Fruit fly (Drosophila melanogaster): ENCODE measurements around the gene CG11892.

DNA sequence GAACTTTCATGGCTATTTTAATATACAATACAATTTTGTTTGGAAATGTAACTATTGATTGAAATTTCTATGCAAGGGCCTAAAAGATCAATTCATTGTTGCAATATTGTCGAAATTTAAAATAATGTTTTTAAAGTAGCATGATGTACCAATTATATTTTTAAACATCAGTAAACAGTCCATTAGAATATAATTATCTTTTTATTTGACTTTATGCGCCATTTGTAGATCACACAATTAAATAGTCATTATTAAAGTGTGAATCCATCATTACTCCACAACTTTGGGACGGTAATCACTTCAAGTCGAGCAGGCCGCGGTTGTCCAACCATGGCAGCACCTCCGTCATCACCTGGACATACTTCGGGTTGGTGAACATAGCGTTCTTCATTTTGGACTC, 29.5 kb downstream of the CG11892 start, which contains the start of gene CG31099:
- no peak for TF ChIP-seq pan (optimal IDR thresholded peaks at IDR 0.05)
- TF ChIP-seq Dll (optimal IDR thresholded peaks at IDR 0.05) = no peak
- TF ChIP-seq usp (GFP tag; optimal IDR thresholded peaks at IDR 0.05) = no peak
- no peak for TF ChIP-seq CG8478 (optimal IDR thresholded peaks at IDR 0.05)

All from whole organism.